Fruit fly (Drosophila melanogaster): Measurements from ENCODE around the gene CG7668.

The CG7668 gene

DNA sequence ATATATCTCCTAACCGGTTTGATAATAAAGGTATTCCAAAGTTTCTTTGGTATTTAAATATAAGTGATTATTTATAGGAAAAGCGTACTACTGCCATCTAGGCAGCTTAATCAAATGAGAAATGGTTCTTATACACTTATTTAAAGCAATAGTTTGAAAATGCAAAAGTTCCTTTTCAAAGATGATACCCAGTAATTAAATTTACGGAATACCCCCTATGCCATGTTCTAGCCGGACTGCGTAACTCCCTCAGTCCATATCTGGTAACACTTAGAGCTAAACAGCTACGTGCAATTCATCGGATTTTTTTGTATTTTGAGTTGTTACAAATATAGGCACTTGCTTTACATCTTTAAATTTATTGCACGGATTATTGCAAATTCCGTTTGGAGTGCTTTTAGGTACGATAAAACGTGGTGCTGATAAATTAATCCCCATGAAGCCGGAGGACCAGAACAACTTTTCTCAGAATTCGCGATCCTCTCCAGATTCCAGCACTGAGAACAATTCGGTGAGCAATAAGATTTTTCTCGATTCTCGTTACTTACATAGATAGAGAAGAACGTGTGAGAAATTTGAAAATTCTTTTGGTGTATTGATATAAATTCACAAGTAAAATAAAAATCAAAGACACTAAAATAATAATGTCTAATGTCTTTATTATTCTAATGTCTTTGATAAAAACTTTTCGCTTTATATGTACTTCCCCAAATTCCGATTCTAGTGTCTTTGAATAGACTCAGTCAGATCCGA is at the start of gene CG7668:
CG7668 (plus strand) TSS at position 255 of the 753 bp plus-strand sequence.
- TF ChIP-seq noc (tag; optimal IDR thresholded peaks at IDR 0.05): peak; percentile 88

DNA sequence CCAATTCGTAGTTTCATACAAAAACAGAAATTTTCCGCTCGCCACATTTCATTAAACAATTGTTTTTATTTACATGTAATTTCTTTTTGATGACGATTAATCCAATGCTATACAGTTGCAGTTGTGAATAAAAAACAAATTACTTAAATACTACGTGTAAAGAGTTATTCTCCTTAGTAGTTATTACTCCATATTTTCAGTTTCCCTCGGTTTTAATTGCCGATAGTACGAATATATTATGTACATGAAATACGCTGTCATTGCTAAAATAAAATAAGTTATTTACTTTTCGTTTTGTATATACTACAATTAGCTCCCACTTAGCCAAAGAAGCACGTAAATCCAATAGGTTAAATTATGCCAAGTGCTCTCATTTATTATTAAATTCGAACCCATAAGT is 48.9 kb upstream of the CG7668 start, which contains the start of gene CG42655:
CG42655 (minus strand) TSS at position 101 of the 400 bp plus-strand sequence.
- TF ChIP-seq noc (tag; optimal IDR thresholded peaks at IDR 0.05): no peak

- no peak for TF ChIP-seq noc (tag; optimal IDR thresholded peaks at IDR 0.05)
Observed at dm6 chr3L:19954426-19954825, 48.1 kb upstream of the CG7668 start, which contains the start of gene CG42654. TSS of gene CG42654 (minus strand) at chr3L:19954526.

- TF ChIP-seq noc (tag; optimal IDR thresholded peaks at IDR 0.05): no peak
Observed at dm6 chr3L:19955699-19956098, 46.8 kb upstream of the CG7668 start, which contains the start of gene CG42263. TSS of gene CG42263 (minus strand) at chr3L:19955799.

- no peak for TF ChIP-seq noc (tag; optimal IDR thresholded peaks at IDR 0.05)
Observed at dm6 chr3L:19961805-19962204, 40.7 kb upstream of the CG7668 start.

- no peak for TF ChIP-seq noc (tag; optimal IDR thresholded peaks at IDR 0.05)
Observed at dm6 chr3L:19968725-19969598, 33.6 kb upstream of the CG7668 start.

DNA sequence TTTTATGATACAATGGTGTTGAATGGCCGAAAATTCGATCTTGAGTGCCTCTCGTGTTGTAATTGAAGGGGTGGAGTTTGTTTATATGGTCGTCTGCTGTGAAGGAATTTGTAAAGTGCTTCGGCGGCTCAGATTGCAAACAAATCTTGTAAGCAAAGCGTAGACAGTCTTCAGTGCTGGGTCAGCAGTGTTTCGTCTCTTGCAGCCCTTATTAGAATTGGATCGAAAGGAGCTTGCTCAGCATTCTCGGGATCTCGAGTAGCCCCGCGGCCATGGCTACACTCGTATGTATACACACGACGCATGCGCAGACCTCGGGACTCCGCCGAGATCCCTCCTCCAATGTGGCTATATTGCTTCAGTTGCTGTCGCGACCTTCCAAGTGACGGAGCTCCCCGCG is 24.4 kb upstream of the CG7668 start:
- TF ChIP-seq noc (tag; optimal IDR thresholded peaks at IDR 0.05): no peak

DNA sequence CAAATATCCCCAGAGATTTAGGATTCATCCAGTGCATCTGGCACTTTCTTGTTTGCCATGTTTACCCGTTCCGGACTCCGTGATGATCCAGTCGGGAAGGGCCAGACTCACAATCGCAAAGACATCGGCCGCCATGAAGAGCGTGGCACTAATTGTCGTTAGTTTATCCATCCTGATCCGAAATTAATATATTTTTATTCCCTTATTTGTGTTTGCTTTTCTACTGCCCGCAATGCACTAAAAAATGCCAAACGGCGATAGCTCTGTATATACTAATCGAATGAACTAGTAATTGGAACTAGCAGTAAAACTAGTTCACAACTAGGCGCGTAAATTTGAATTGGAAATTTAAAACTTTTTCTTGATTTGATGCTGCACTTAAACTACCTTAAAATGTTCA is 22.9 kb upstream of the CG7668 start, which contains the start of gene CG14182:
CG14182 (minus strand) TSS at position 221 of the 400 bp plus-strand sequence.
- TF ChIP-seq noc (tag; optimal IDR thresholded peaks at IDR 0.05): no peak

DNA sequence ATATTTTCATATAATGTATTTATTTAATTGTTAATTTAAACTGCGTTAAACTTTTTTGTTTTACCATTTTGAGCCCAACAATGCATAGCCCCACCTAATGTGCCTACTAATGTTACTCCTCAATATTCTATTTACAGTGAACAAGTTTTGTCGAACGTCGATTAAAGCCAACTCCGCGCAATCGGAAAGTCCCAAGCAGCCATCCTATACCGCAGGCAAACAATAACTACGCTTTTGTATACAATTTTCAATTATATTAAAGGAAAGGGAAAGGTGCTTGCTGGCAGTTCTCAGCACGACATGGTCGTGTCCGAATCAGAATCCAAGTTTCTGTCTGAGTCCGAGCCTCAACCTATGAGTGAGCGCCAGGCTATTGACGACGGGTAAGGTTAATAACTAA is 21.2 kb upstream of the CG7668 start, which contains the start of gene CG17732:
CG17732 (plus strand) TSS at position 301 of the 400 bp plus-strand sequence.
- no peak for TF ChIP-seq noc (tag; optimal IDR thresholded peaks at IDR 0.05)

DNA sequence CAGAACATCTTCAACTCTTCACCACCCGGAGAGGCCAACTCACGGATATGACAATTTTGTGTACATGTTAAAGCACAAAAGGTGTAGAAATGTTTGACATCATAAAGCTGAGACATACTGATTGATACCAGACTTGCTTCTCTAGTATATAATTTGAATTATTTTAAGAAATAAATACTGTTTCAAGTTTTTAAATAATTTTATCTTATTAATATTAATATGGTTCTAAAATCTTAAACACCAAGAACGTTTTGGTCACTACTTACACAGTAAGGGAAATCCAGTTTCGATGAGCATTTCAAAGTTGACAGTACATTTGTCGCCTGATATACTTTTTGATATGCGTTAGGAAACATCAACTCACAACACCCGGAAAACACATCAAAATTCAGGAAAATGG is 16.8 kb upstream of the CG7668 start, which contains the start of the genes hale and schuy:
hale (minus strand) TSS at position 101 of the 400 bp plus-strand sequence.
schuy (plus strand) TSS at position 326 of the 400 bp plus-strand sequence.
- TF ChIP-seq noc (tag; optimal IDR thresholded peaks at IDR 0.05): no peak

DNA sequence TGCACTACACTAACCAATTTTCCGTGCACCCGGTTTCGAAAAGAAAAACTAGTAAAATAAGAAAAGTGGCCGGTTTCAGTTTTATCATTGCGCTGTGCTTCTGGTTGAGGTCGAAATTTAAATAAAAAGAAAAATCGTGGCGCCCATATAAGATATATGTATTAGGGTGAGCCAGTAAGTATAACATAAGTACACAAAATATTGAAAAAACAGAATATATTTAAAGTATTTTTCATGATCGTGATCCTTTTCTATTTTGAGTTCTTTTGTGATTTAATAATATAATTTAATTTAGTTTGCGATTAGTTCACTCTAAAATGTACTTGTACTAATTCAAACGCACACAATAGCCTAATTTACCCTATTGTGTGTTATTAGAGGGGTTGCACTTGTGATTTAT is 13.6 kb upstream of the CG7668 start, which contains the start of gene Csas:
Csas (minus strand) TSS at position 101 of the 400 bp plus-strand sequence.
- no peak for TF ChIP-seq noc (tag; optimal IDR thresholded peaks at IDR 0.05)

DNA sequence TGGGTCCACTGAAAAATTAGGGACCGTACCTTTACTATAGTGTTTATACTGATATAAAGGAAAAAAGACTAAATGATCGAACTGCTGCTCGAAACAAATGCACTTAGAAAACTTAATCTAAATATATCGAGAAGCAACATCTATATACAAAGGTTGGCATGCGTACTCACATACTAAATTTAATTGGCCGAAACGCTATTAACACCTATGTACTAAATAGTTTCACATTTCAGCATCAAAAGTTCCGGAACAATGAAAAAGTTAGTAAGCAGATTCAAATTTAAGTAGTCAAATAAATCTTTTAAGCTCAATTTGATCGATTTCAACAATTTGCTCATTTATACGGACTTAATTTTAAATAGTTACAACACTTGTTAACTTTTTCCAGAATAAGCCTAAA is 11.4 kb upstream of the CG7668 start, which contains the start of gene fln:
fln (minus strand) TSS at position 101 of the 400 bp plus-strand sequence.
- no peak for TF ChIP-seq noc (tag; optimal IDR thresholded peaks at IDR 0.05)

DNA sequence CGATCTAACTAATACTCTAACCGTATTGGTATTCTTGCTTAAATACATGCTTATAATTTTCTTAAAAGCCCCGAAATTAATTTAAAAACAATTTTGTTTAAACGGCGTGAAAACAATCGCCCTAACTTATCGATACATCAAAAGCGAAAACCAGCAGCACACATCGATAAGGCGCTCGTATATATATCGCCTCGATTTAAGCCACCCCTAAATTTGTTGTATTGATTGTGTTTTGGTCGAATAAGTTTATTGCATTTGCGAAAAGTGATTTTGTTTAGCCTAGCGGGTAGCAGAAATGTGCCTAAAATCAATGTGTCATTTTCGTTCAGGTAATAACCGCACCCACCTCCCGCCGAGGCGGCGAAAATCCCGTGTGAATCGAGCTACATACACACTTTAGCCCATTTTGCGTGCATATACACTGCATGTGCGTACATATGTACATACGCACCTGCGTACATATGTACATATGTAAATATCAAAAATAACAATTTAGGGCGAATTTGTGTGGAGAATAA is 10.8 kb upstream of the CG7668 start, which contains the start of the genes CG7646 and Nca:
CG7646 (plus strand) TSS at position 174 of the 518 bp plus-strand sequence.
Nca (plus strand) TSS at position 174 of the 518 bp plus-strand sequence.
- no peak for TF ChIP-seq noc (tag; optimal IDR thresholded peaks at IDR 0.05)

DNA sequence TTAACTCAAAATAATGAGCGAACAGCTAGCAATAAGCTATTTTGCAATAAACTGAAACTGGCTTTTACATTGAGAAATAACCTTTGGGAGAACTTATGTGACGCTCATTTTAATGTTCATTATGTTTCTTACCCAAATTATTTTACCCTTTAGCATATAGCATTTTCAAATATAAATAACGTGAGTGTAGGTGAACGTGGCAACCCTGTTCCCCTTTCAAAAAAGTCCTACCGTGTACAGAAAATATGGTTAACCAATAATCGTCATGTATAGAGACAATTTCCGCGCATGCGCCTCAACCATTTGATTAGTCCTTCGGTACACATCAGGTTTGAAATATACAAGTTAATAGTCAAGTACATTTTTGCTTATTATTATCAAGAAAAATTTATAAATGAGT is 8.5 kb upstream of the CG7668 start:
- no peak for TF ChIP-seq noc (tag; optimal IDR thresholded peaks at IDR 0.05)

dm6 chr3L:20000081-20000736 is 2.3 kb upstream of the CG7668 start, which contains the start of the genes Tom20 and Gabat:
TSS of gene Tom20 (plus strand) at chr3L:20000644.
TSS of gene Gabat (minus strand) at chr3L:20000686.
- no peak for TF ChIP-seq noc (tag; optimal IDR thresholded peaks at IDR 0.05)
